Worm (Caenorhabditis elegans) whole organism, L3 larva: ENCODE results near the gene acp-6.

Experiments
- R02D3.7 ChIP-seq: fragments of 150-350 bp; optimal IDR thresholded peaks from 2 replicates; lab custom pipeline; 2014; ENCODE audit warnings: missing biosample characterization, missing genetic modification characterization
- ZK546.5 ChIP-seq: sonication (generic microtip); optimal IDR thresholded peaks from 2 replicates; lab custom pipeline; 2017; ENCODE audit warnings: missing biosample characterization, missing genetic modification characterization
- aly-2 ChIP-seq: fragments of 150-350 bp; optimal IDR thresholded peaks from 2 replicates; lab custom pipeline; 2014; ENCODE audit warnings: missing biosample characterization, missing genetic modification characterization
- ama-1 ChIP-seq: fragments of 150-350 bp; optimal IDR thresholded peaks from 2 replicates; lab custom pipeline; 2018
- ceh-16 ChIP-seq: sonication (generic microtip); optimal IDR thresholded peaks from 2 replicates; lab custom pipeline; 2017; ENCODE audit warnings: missing biosample characterization, missing genetic modification characterization
- ceh-82 ChIP-seq: fragments of 150-350 bp; optimal IDR thresholded peaks from 2 replicates; lab custom pipeline; 2014; ENCODE audit warnings: missing biosample characterization, missing genetic modification characterization
- egl-27 ChIP-seq: sonication (generic microtip); optimal IDR thresholded peaks from 4 replicates; lab custom pipeline; 2017; ENCODE audit warnings: missing biosample characterization, missing genetic modification reagents, missing genetic modification characterization
- elt-1 ChIP-seq: fragments of 150-350 bp; optimal IDR thresholded peaks from 2 replicates; lab custom pipeline; 2014; ENCODE audit warnings: missing biosample characterization, missing genetic modification characterization
- elt-3 ChIP-seq, 3 experiments: fragments of 150-350 bp in 1 of 3; sonication (generic microtip) in 2 of 3; optimal IDR thresholded peaks; 2 replicates in 2 of 3; 4 replicates in 1 of 3; lab custom pipeline; 2014 to 2017; ENCODE audit warnings: missing biosample characterization in 3 of 3, missing genetic modification characterization in 3 of 3
- fkh-10 ChIP-seq: sonication (generic microtip); optimal IDR thresholded peaks from 2 replicates; lab custom pipeline; 2017; ENCODE audit warnings: missing biosample characterization, missing genetic modification reagents, missing genetic modification characterization
- fkh-2 ChIP-seq: fragments of 150-350 bp; optimal IDR thresholded peaks from 2 replicates; lab custom pipeline; 2014; ENCODE audit warnings: missing biosample characterization, missing genetic modification reagents, missing genetic modification characterization
- fos-1 ChIP-seq: fragments of 150-350 bp; optimal IDR thresholded peaks from 2 replicates; lab custom pipeline; 2014; ENCODE audit warnings: missing biosample characterization, missing genetic modification characterization
- hmg-11 ChIP-seq: sonication (generic microtip); optimal IDR thresholded peaks from 2 replicates; lab custom pipeline; 2016; ENCODE audit warnings: missing genetic modification characterization, missing compliant biosample characterization
- jun-1 ChIP-seq: fragments of 150-350 bp; optimal IDR thresholded peaks from 2 replicates; lab custom pipeline; 2014; ENCODE audit warnings: missing biosample characterization, missing genetic modification reagents, missing genetic modification characterization
- lin-15B ChIP-seq: fragments of 150-350 bp; optimal IDR thresholded peaks from 2 replicates; lab custom pipeline; 2014; ENCODE audit warnings: missing biosample characterization, missing genetic modification characterization
- lin-39 ChIP-seq: fragments of 150-350 bp; optimal IDR thresholded peaks from 2 replicates; lab custom pipeline; 2018; ENCODE audit warnings: missing biosample characterization, missing genetic modification reagents, missing genetic modification characterization
- lsy-12 ChIP-seq: sonication (generic microtip); optimal IDR thresholded peaks from 2 replicates; lab custom pipeline; 2016; ENCODE audit warnings: mild to moderate bottlenecking, missing genetic modification characterization, missing compliant biosample characterization
- mdl-1 ChIP-seq: fragments of 150-350 bp; optimal IDR thresholded peaks from 2 replicates; lab custom pipeline; 2014; ENCODE audit warnings: missing biosample characterization, missing genetic modification characterization
- nfya-1 ChIP-seq: sonication (generic microtip); optimal IDR thresholded peaks from 2 replicates; lab custom pipeline; 2017; ENCODE audit warnings: missing genetic modification characterization, mild to moderate bottlenecking, missing compliant biosample characterization, antibody characterized with exemption, moderate library complexity; ENCODE audit not compliant: insufficient read depth
- nhr-11 ChIP-seq: fragments of 150-350 bp; optimal IDR thresholded peaks from 2 replicates; lab custom pipeline; 2014; ENCODE audit warnings: missing biosample characterization, missing genetic modification characterization
- nhr-12 ChIP-seq: fragments of 150-350 bp; optimal IDR thresholded peaks from 2 replicates; lab custom pipeline; 2014; ENCODE audit warnings: missing biosample characterization, missing genetic modification characterization
- nhr-23 ChIP-seq: fragments of 150-350 bp; optimal IDR thresholded peaks from 2 replicates; lab custom pipeline; 2014; ENCODE audit warnings: missing biosample characterization, missing genetic modification reagents, missing genetic modification characterization
- nhr-237 ChIP-seq: fragments of 150-350 bp; optimal IDR thresholded peaks from 2 replicates; lab custom pipeline; 2014; ENCODE audit warnings: missing biosample characterization, missing genetic modification characterization
- nhr-25 ChIP-seq: sonication (generic microtip); optimal IDR thresholded peaks from 2 replicates; lab custom pipeline; 2017; ENCODE audit warnings: missing biosample characterization, missing genetic modification characterization
- nhr-76 ChIP-seq: fragments of 150-350 bp; sonication (generic microtip); optimal IDR thresholded peaks from 5 replicates; lab custom pipeline; 2014; ENCODE audit warnings: missing biosample characterization, missing genetic modification characterization
- nhr-77 ChIP-seq: fragments of 150-350 bp; optimal IDR thresholded peaks from 2 replicates; lab custom pipeline; 2014; ENCODE audit warnings: missing biosample characterization, missing genetic modification characterization
- pqm-1 ChIP-seq: fragments of 150-350 bp; optimal IDR thresholded peaks from 2 replicates; lab custom pipeline; 2017; ENCODE audit warnings: missing biosample characterization, missing genetic modification characterization, inconsistent platforms
- sea-2 ChIP-seq: fragments of 150-350 bp; sonication (generic microtip); optimal IDR thresholded peaks from 4 replicates; lab custom pipeline; 2014; ENCODE audit warnings: missing biosample characterization, missing genetic modification reagents, missing genetic modification characterization
- snpc-4 ChIP-seq: fragments of 150-350 bp; optimal IDR thresholded peaks from 2 replicates; lab custom pipeline; 2014; ENCODE audit warnings: missing biosample characterization, missing genetic modification characterization
- tbx-2 ChIP-seq: sonication (generic microtip); optimal IDR thresholded peaks from 2 replicates; lab custom pipeline; 2016; ENCODE audit warnings: mild to moderate bottlenecking, missing genetic modification characterization, missing compliant biosample characterization
- unc-39 ChIP-seq: sonication (generic microtip); optimal IDR thresholded peaks from 4 replicates; lab custom pipeline; 2017; ENCODE audit warnings: missing biosample characterization, missing genetic modification characterization
- unc-62 ChIP-seq: fragments of 150-350 bp; sonication (generic microtip); optimal IDR thresholded peaks from 4 replicates; lab custom pipeline; 2014; ENCODE audit warnings: missing biosample characterization, missing genetic modification reagents, missing genetic modification characterization
- zag-1 ChIP-seq: fragments of 150-350 bp; optimal IDR thresholded peaks from 2 replicates; lab custom pipeline; 2014; ENCODE audit warnings: missing biosample characterization, missing genetic modification characterization
- ztf-4 ChIP-seq: fragments of 150-350 bp; optimal IDR thresholded peaks from 2 replicates; lab custom pipeline; 2014; ENCODE audit warnings: missing biosample characterization, missing genetic modification characterization

acp-6 gene

DNA sequence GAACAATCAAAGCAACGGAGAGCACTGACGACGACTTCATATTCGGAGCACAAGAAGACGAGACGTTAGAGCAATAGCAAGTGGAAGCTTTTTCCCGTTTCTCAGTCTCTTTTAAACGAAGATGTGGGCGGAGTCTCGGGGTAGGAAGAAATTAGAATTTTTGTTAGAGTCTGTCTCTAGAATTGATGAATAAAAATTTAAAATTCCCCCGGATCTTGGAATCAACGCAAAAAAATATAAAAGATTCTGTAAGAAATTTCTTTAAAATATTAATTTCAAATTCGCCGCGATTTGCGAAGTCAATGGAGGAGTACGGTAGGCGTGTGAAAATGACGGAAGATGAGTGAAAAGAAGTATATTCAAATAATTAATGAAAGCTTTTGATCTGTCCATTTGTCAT lies 12.5 kb downstream of the acp-6 start, which contains the start of gene nlp-71:
TSS of gene nlp-71 (minus strand) at position 101 of the 400 bp plus-strand sequence.
- TF ChIP-seq fkh-2 (no peak), zag-1 (tag; lab: Kevin White, UChicago) (no peak), ceh-82 (no peak), mdl-1 (tag; lab: Kevin White, UChicago) (no peak), jun-1 (tag; lab: Kevin White, UChicago) (no peak), R02D3.7 (tag; lab: Kevin White, UChicago) (no peak), snpc-4 (tag; lab: Kevin White, UChicago) (no peak), fkh-10 (GFP tag; lab: Kevin White, UChicago) (no peak), elt-3 (tag; optimal IDR thresholded peaks at IDR 0.05; lab: Kevin White, UChicago) (no peak), nhr-76 (no peak), nhr-12 (tag; lab: Kevin White, UChicago) (no peak), lsy-12 (tag; lab: Kevin White, UChicago) (no peak), lin-39 (tag; lab: Kevin White, UChicago) (no peak), egl-27 (tag; lab: Kevin White, UChicago) (no peak), ZK546.5 (tag; lab: Kevin White, UChicago) (no peak), hmg-11 (tag; lab: Kevin White, UChicago) (no peak), ztf-4 (tag; lab: Kevin White, UChicago) (no peak), unc-62 (no peak), lin-15B (tag; lab: Kevin White, UChicago) (no peak)

DNA sequence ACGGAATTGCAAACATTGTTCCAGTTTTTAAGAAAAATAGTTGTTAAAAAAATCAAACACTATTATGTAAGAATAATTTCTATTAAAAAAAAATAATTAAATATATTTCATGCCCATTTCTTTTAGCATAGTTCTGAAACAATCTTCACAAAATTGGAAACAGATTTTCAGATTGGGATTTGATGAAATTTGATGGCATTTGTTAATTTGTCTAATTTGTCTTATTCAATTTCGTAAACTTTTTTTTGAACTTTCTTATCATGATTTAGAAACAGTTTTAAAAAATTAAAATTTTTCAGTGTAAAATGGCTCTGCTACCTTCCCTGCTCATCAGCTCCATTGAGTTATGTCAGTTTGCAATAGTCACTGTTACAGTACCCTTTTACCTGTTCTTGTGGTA lies 21.1 kb downstream of the acp-6 start, which contains the start of gene srv-13:
TSS of gene srv-13 (plus strand) at position 301 of the 400 bp plus-strand sequence.
- TF ChIP-seq nhr-77 (tag; lab: Kevin White, UChicago) (no peak), jun-1 (tag; lab: Kevin White, UChicago) (no peak), nfya-1 (tag; lab: Kevin White, UChicago) (no peak), fkh-2 (no peak)
- TF ChIP-seq, all 47 proteins: peak for 0

DNA sequence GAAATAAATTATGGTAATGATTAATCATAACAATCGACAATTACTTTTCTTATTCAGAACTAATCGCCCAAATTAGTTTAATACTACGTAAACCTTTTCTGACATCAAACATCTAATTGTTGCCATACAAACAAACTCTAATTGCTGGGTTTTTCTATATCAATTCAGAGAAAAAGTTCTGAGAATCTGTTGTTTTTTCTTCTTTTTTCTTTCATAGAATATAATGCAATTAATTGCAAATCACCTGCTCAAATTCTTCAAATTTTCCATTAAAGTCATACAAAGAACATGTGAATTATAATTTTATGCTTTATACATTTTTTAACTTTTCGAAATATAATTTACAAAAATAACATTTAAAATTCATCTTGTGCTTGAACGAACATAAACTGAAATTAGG lies 22.5 kb downstream of the acp-6 start:
- TF ChIP-seq zag-1 (tag; lab: Kevin White, UChicago) (no peak), nhr-237 (tag; lab: Kevin White, UChicago) (no peak), unc-39 (no peak), tbx-2 (no peak), ama-1 (lab: Kevin White, UChicago) (no peak), sea-2 (GFP tag; lab: Kevin White, UChicago) (no peak), unc-62 (no peak), nhr-25 (no peak), nhr-76 (no peak), ceh-16 (tag; lab: Kevin White, UChicago) (no peak), jun-1 (tag; lab: Kevin White, UChicago) (no peak), pqm-1 (no peak), ZK546.5 (tag; lab: Kevin White, UChicago) (no peak), nhr-11 (tag; lab: Kevin White, UChicago) (no peak), nhr-23 (tag; lab: Kevin White, UChicago) (no peak)
- TF ChIP-seq, all 47 proteins: peak for 0

DNA sequence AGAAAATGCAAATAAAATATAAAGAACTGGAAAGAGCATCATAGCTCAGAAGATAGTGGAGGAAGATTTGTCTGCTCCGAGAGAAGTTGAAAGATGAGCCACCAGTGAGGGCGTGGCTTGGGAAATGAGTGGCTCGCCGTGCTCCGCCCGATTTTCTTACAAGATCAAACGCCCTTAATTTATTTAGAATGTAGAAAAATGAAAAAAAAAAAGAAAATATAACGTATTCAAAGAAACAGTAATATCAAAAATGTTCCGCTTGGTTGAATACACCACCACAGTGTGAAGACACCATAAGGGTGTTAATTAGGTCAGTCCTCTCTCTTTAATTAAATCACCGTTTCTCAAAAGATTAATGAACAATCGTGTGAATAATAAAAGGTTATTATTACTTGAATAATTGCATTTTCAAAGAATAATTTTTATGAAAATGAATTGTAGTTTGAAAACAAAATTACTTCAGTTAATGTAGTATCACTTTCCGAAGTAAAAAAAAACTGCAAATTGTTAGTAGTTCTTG lies 23.5 kb downstream of the acp-6 start, which contains the start of gene sfrp-1:
TSS of gene sfrp-1 (minus strand) at position 51 of the 520 bp plus-strand sequence.
- TF ChIP-seq nfya-1 (tag; lab: Kevin White, UChicago) (no peak), fkh-2 (no peak), nhr-12 (tag; lab: Kevin White, UChicago) (no peak), aly-2 (no peak), tbx-2 (no peak), hmg-11 (tag; lab: Kevin White, UChicago) (no peak), fos-1 (tag; lab: Kevin White, UChicago) (no peak), elt-1 (tag; lab: Kevin White, UChicago) (no peak), nhr-23 (tag; lab: Kevin White, UChicago) (no peak), jun-1 (tag; lab: Kevin White, UChicago) (no peak), zag-1 (tag; lab: Kevin White, UChicago) (no peak), unc-62 (no peak), nhr-77 (tag; lab: Kevin White, UChicago) (no peak), elt-3 (tag; optimal IDR thresholded peaks at IDR 0.05; lab: Kevin White, UChicago) (no peak), fkh-10 (GFP tag; lab: Kevin White, UChicago) (no peak)

DNA sequence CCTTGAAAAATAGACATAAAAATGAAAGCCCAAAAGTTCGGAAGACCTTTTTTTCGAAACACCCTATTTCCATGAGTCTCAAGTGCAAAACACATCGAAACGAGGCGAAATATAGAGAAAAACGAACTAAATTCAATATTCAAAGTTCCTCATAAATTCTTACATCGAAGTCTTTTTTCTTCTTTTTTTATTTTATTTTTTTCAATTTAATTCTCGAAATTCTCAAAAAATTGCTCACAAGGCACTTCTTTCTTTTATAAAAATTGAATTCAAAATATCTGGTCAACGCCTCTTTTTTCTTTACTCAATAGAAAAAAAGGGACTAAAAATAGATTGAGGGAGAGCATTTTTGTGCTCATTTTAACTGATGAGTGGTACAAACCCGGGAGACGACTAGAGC lies 30.7 kb downstream of the acp-6 start:
- TF ChIP-seq R02D3.7 (tag; lab: Kevin White, UChicago) = no peak
- peak; percentile 52 for TF ChIP-seq fkh-10 (GFP tag; lab: Kevin White, UChicago)
- TF ChIP-seq ZK546.5 (tag; lab: Kevin White, UChicago) = no peak
